Fruit fly (Drosophila melanogaster) whole organism, embryonic: Measurements from ENCODE around the gene CG45002.

Experiments used
- Antp ChIP-seq: fragments of 200-800 bp; sonication (Bioruptor generic); optimal IDR thresholded peaks from 3 replicates; lab custom pipeline; 2016; ENCODE audit warnings: missing biosample characterization, missing genetic modification characterization
- B-H1 ChIP-seq: fragments of 200-800 bp; sonication (Bioruptor generic); IDR thresholded peaks from 3 replicates; pipeline ENCODE4 v1.3.6; 2022; ENCODE audit warnings: missing biosample characterization, missing genetic modification characterization
- Blimp-1 ChIP-seq: fragments of 200-800 bp; sonication (Bioruptor generic); optimal IDR thresholded peaks from 3 replicates; lab custom pipeline; 2018; ENCODE audit warnings: missing biosample characterization, missing genetic modification characterization, mild to moderate bottlenecking, moderate library complexity, missing genetic modification reagents
- CG1024 ChIP-seq: fragments of 200-800 bp; sonication (Bioruptor generic); IDR thresholded peaks from 2 replicates; pipeline ENCODE4 v1.3.6; 2022; ENCODE audit warnings: missing biosample characterization, missing genetic modification characterization
- CG10274 ChIP-seq: fragments of 200-800 bp; sonication (Bioruptor generic); optimal IDR thresholded peaks from 3 replicates; lab custom pipeline; 2017; ENCODE audit warnings: missing biosample characterization, mild to moderate bottlenecking, missing genetic modification characterization
- CG11695 ChIP-seq: fragments of 200-800 bp; sonication (Bioruptor generic); IDR thresholded peaks from 3 replicates; pipeline ENCODE4 v1.3.6; 2022; ENCODE audit warnings: missing biosample characterization, missing genetic modification characterization
- CG12236 ChIP-seq: fragments of 200-800 bp; sonication (Bioruptor generic); optimal IDR thresholded peaks from 2 replicates; lab custom pipeline; 2016; ENCODE audit warnings: missing biosample characterization, missing genetic modification characterization
- CG14710 ChIP-seq: fragments of 200-800 bp; sonication (Bioruptor generic); optimal IDR thresholded peaks from 3 replicates; lab custom pipeline; 2019; ENCODE audit warnings: missing biosample characterization, mild to moderate bottlenecking, missing genetic modification characterization, moderate library complexity
- CG15696 ChIP-seq: fragments of 200-800 bp; sonication (Bioruptor generic); optimal IDR thresholded peaks from 2 replicates; lab custom pipeline; 2019; ENCODE audit warnings: missing biosample characterization, mild to moderate bottlenecking, missing genetic modification characterization, moderate library complexity
- CG16813 ChIP-seq: fragments of 200-800 bp; sonication (Bioruptor generic); IDR thresholded peaks from 3 replicates; pipeline ENCODE4 v1.3.6; 2022; ENCODE audit warnings: missing biosample characterization, missing genetic modification characterization; ENCODE audit not compliant: partially characterized antibody
- CG17359 ChIP-seq: fragments of 200-800 bp; sonication (Bioruptor generic); optimal IDR thresholded peaks from 3 replicates; lab custom pipeline; 2018; ENCODE audit warnings: missing biosample characterization, mild to moderate bottlenecking, missing genetic modification characterization, moderate library complexity
- CG17802 ChIP-seq: fragments of 200-800 bp; sonication (Bioruptor generic); optimal IDR thresholded peaks from 2 replicates; lab custom pipeline; 2018; ENCODE audit warnings: missing biosample characterization, mild to moderate bottlenecking, missing genetic modification characterization, moderate library complexity
- CG18476 ChIP-seq: fragments of 200-800 bp; sonication (Bioruptor generic); optimal IDR thresholded peaks from 2 replicates; lab custom pipeline; 2016; ENCODE audit warnings: missing biosample characterization, mild to moderate bottlenecking, missing genetic modification characterization
- CG18599 ChIP-seq: fragments of 200-800 bp; sonication (Bioruptor generic); optimal IDR thresholded peaks from 3 replicates; lab custom pipeline; 2017; ENCODE audit warnings: missing biosample characterization, missing genetic modification characterization, mild to moderate bottlenecking, moderate library complexity, missing genetic modification reagents
- CG2889 ChIP-seq: fragments of 200-800 bp; sonication (Bioruptor generic); IDR thresholded peaks from 3 replicates; pipeline ENCODE4 v1.3.6; 2022; ENCODE audit warnings: missing biosample characterization, missing genetic modification characterization
- CG30403 ChIP-seq: fragments of 200-800 bp; sonication (Bioruptor generic); optimal IDR thresholded peaks from 3 replicates; lab custom pipeline; 2016; ENCODE audit warnings: missing biosample characterization, missing genetic modification characterization
- CG30431 ChIP-seq: fragments of 200-800 bp; sonication (Bioruptor generic); optimal IDR thresholded peaks from 2 replicates; lab custom pipeline; 2017; ENCODE audit warnings: missing biosample characterization, missing genetic modification characterization
- CG31224 ChIP-seq: fragments of 200-800 bp; sonication (Bioruptor generic); IDR thresholded peaks from 2 replicates; pipeline ENCODE4 v1.3.6; 2022; ENCODE audit warnings: missing biosample characterization, missing genetic modification characterization
- CG6654 ChIP-seq: fragments of 200-800 bp; sonication (Bioruptor generic); optimal IDR thresholded peaks from 2 replicates; lab custom pipeline; 2017; ENCODE audit warnings: missing biosample characterization, mild to moderate bottlenecking, missing genetic modification characterization
- CG7271 ChIP-seq: fragments of 200-800 bp; sonication (Bioruptor generic); optimal IDR thresholded peaks from 2 replicates; lab custom pipeline; 2018; ENCODE audit warnings: missing biosample characterization, mild to moderate bottlenecking, missing genetic modification characterization, moderate library complexity
- CG7372 ChIP-seq: fragments of 200-800 bp; sonication (Bioruptor generic); IDR thresholded peaks from 2 replicates; pipeline ENCODE4 v1.3.6; 2022; ENCODE audit warnings: missing biosample characterization, missing genetic modification characterization
- Dp ChIP-seq: fragments of 200-800 bp; sonication (Bioruptor generic); optimal IDR thresholded peaks from 2 replicates; lab custom pipeline; 2018; ENCODE audit warnings: missing biosample characterization, mild to moderate bottlenecking, missing genetic modification characterization, moderate library complexity
- Gsc ChIP-seq: fragments of 200-800 bp; sonication (Bioruptor generic); IDR thresholded peaks from 2 replicates; pipeline ENCODE4 v1.3.6; 2022; ENCODE audit warnings: missing biosample characterization, missing genetic modification characterization
- MTF-1 ChIP-seq: fragments of 200-800 bp; sonication (Bioruptor generic); optimal IDR thresholded peaks from 2 replicates; lab custom pipeline; 2018; ENCODE audit warnings: missing biosample characterization, mild to moderate bottlenecking, missing genetic modification characterization, borderline replicate concordance
- NfI ChIP-seq: fragments of 200-800 bp; sonication (Bioruptor generic); optimal IDR thresholded peaks from 3 replicates; lab custom pipeline; 2018; ENCODE audit warnings: missing biosample characterization, mild to moderate bottlenecking, missing genetic modification characterization, moderate library complexity
- PHDP ChIP-seq: fragments of 200-800 bp; sonication (Bioruptor generic); optimal IDR thresholded peaks from 3 replicates; lab custom pipeline; 2018; ENCODE audit warnings: missing biosample characterization, mild to moderate bottlenecking, missing genetic modification characterization, moderate library complexity
- Pdp1 ChIP-seq, 2 experiments: fragments of 200-800 bp; sonication (Bioruptor generic); optimal IDR thresholded peaks; 3 replicates each; lab custom pipeline; 2016; ENCODE audit warnings: missing biosample characterization in 2 of 2, missing genetic modification characterization in 2 of 2, mild to moderate bottlenecking in 1 of 2, moderate library complexity in 1 of 2
- Sry-δ ChIP-seq: fragments of 200-800 bp; sonication (Bioruptor generic); optimal IDR thresholded peaks from 2 replicates; lab custom pipeline; 2016; ENCODE audit warnings: missing biosample characterization, missing genetic modification characterization
- al ChIP-seq: fragments of 200-800 bp; sonication (Bioruptor generic); IDR thresholded peaks from 2 replicates; pipeline ENCODE4 v1.3.6; 2022; ENCODE audit warnings: missing biosample characterization, missing genetic modification characterization
- ap ChIP-seq: fragments of 200-800 bp; sonication (Bioruptor generic); IDR thresholded peaks from 2 replicates; pipeline ENCODE4 v1.3.6; 2022; ENCODE audit warnings: missing biosample characterization, missing genetic modification characterization
- bab2 ChIP-seq: fragments of 200-800 bp; sonication (Bioruptor generic); optimal IDR thresholded peaks from 2 replicates; lab custom pipeline; 2016; ENCODE audit warnings: missing biosample characterization, missing genetic modification characterization
- emc ChIP-seq: fragments of 200-800 bp; sonication (Bioruptor generic); optimal IDR thresholded peaks from 2 replicates; lab custom pipeline; 2016; ENCODE audit warnings: missing biosample characterization, missing genetic modification characterization
- eve ChIP-seq, 2 experiments: fragments of >200 bp; optimal IDR thresholded peaks; 2 replicates each; lab custom pipeline; 2017; ENCODE audit warnings: missing biosample characterization in 2 of 2, missing genetic modification characterization in 2 of 2
- ewg ChIP-seq: fragments of 200-800 bp; sonication (Bioruptor generic); optimal IDR thresholded peaks from 3 replicates; lab custom pipeline; 2017; ENCODE audit warnings: mild to moderate bottlenecking, missing biosample characterization, missing genetic modification reagents, missing genetic modification characterization
- exex ChIP-seq: fragments of 200-800 bp; sonication (Bioruptor generic); optimal IDR thresholded peaks from 4 replicates; lab custom pipeline; 2018; ENCODE audit warnings: missing biosample characterization, mild to moderate bottlenecking, missing genetic modification characterization, moderate library complexity
- eyg ChIP-seq: fragments of 200-800 bp; sonication (Bioruptor generic); optimal IDR thresholded peaks from 3 replicates; lab custom pipeline; 2016; ENCODE audit warnings: missing biosample characterization, missing genetic modification characterization
- gfzf ChIP-seq: fragments of 200-800 bp; sonication (Bioruptor generic); optimal IDR thresholded peaks from 2 replicates; lab custom pipeline; 2016; ENCODE audit warnings: missing biosample characterization, mild to moderate bottlenecking, missing genetic modification characterization, moderate library complexity
- ham ChIP-seq: fragments of 200-800 bp; sonication (Bioruptor generic); IDR thresholded peaks from 2 replicates; pipeline ENCODE4 v1.3.6; 2022; ENCODE audit warnings: missing biosample characterization, missing genetic modification characterization
- hbn ChIP-seq: fragments of 200-800 bp; sonication (Bioruptor generic); IDR thresholded peaks from 2 replicates; pipeline ENCODE4 v1.3.6; 2022; ENCODE audit warnings: missing biosample characterization, missing genetic modification characterization; ENCODE audit not compliant: partially characterized antibody
- knrl ChIP-seq: fragments of 200-800 bp; sonication (Bioruptor generic); IDR thresholded peaks from 3 replicates; pipeline ENCODE4 v1.3.6; 2022; ENCODE audit warnings: missing biosample characterization, missing genetic modification characterization; ENCODE audit not compliant: partially characterized antibody
- lbe ChIP-seq: fragments of 200-800 bp; sonication (Bioruptor generic); optimal IDR thresholded peaks from 2 replicates; lab custom pipeline; 2016; ENCODE audit warnings: missing biosample characterization, mild to moderate bottlenecking, missing genetic modification characterization
- nom ChIP-seq: fragments of 200-800 bp; sonication (Bioruptor generic); optimal IDR thresholded peaks from 2 replicates; lab custom pipeline; 2017; ENCODE audit warnings: missing biosample characterization, missing genetic modification characterization, mild to moderate bottlenecking, moderate library complexity, missing genetic modification reagents
- pan ChIP-seq, 4 experiments: fragments of >200 bp in 3 of 4; fragments of 200-800 bp in 1 of 4; sonication (Bioruptor generic) in 1 of 4; optimal IDR thresholded peaks in 3 of 4; IDR thresholded peaks in 1 of 4; 2 replicates each; pipeline versions ENCODE4 v1.3.6 to Lab custom; 2017 to 2022; ENCODE audit warnings: missing biosample characterization in 2 of 4, missing genetic modification characterization in 2 of 4, mixed read lengths in 1 of 4
- phol ChIP-seq: fragments of 200-800 bp; sonication (Bioruptor generic); optimal IDR thresholded peaks from 3 replicates; lab custom pipeline; 2018; ENCODE audit warnings: missing biosample characterization, mild to moderate bottlenecking, missing genetic modification characterization, moderate library complexity
- ro ChIP-seq: fragments of 200-800 bp; sonication (Bioruptor generic); IDR thresholded peaks from 2 replicates; pipeline ENCODE4 v1.3.6; 2022; ENCODE audit warnings: missing biosample characterization, missing genetic modification characterization
- schlank ChIP-seq: fragments of 200-800 bp; sonication (Bioruptor generic); optimal IDR thresholded peaks from 2 replicates; lab custom pipeline; 2018; ENCODE audit warnings: missing biosample characterization, mild to moderate bottlenecking, missing genetic modification characterization
- tap ChIP-seq: fragments of 200-800 bp; optimal IDR thresholded peaks from 3 replicates; lab custom pipeline; 2019; ENCODE audit warnings: missing biosample characterization, mild to moderate bottlenecking, missing genetic modification characterization, moderate library complexity
- tna ChIP-seq: fragments of 200-800 bp; sonication (Bioruptor generic); IDR thresholded peaks from 2 replicates; pipeline ENCODE4 v1.3.6; 2022; ENCODE audit warnings: missing biosample characterization, missing genetic modification characterization; ENCODE audit not compliant: partially characterized antibody
- ttk ChIP-seq: fragments of 200-800 bp; sonication (Bioruptor generic); IDR thresholded peaks from 2 replicates; pipeline ENCODE4 v2.1.2; 2022; ENCODE audit warnings: missing biosample characterization, missing genetic modification characterization
- zf30C ChIP-seq: fragments of 200-800 bp; sonication (Bioruptor generic); optimal IDR thresholded peaks from 3 replicates; lab custom pipeline; 2018; ENCODE audit warnings: missing biosample characterization, mild to moderate bottlenecking, missing genetic modification characterization

Gene CG45002

dm6 chrX:16967415-16967814, 99.1 kb downstream of the CG45002 start (continued):
- TF ChIP-seq emc (GFP tag; lab: Kevin White, UChicago) (no peak), CG1024 (GFP tag; lab: Robert Waterston, UW) (peak; percentile 58), eve (GFP tag; optimal IDR thresholded peaks at IDR 0.05; lab: Kevin White, UChicago) (no peak), eyg (GFP tag; lab: Kevin White, UChicago) (no peak), Pdp1 (GFP tag; optimal IDR thresholded peaks at IDR 0.05; lab: Kevin White, UChicago) (peak; percentile 32 to 48), lbe (GFP tag; lab: Kevin White, UChicago) (no peak), ham (no peak), CG30431 (GFP tag; lab: Kevin White, UChicago) (peak; percentile 42), CG10274 (GFP tag; lab: Kevin White, UChicago) (no peak), CG17802 (no peak), PHDP (no peak), ro (GFP tag; lab: Robert Waterston, UW) (no peak), phol (tag; lab: Kevin White, UChicago) (peak; percentile 42), CG31224 (GFP tag; lab: Robert Waterston, UW) (no peak), ewg (GFP tag; lab: Kevin White, UChicago) (no peak), ttk (GFP tag; lab: Robert Waterston, UW) (no peak), Dp (GFP tag; lab: Kevin White, UChicago) (no peak), Blimp-1 (GFP tag; lab: Kevin White, UChicago) (no peak), MTF-1 (GFP tag; lab: Kevin White, UChicago) (peak; percentile 61), Sry-δ (GFP tag; lab: Kevin White, UChicago) (peak; percentile 27), CG16813 (GFP tag; lab: Robert Waterston, UW) (peak; percentile 41; the same call in 1 of the 3 replicates), gfzf (no peak), CG17359 (peak; percentile 8), NfI (GFP tag; lab: Kevin White, UChicago) (no peak), hbn (no peak), CG14710 (tag; lab: Kevin White, UChicago) (peak; percentile 41), CG7372 (GFP tag; lab: Robert Waterston, UW) (peak; percentile 35; the same call in 1 of the 2 replicates), pan (optimal IDR thresholded peaks at IDR 0.05; lab: Kevin White, UChicago) (no peak), pan (GFP tag; optimal IDR thresholded peaks at IDR 0.05 in 1 of 2, IDR thresholded peaks at IDR 0.05 in 1 of 2) (peak in 1 of 2 experiments; percentile 51), tna (no peak), CG30403 (GFP tag; lab: Kevin White, UChicago) (no peak), CG7271 (tag; lab: Kevin White, UChicago) (no peak), Antp (peak; percentile 47), al (no peak), knrl (no peak), Gsc (no peak), CG2889 (no peak), CG15696 (tag; lab: Kevin White, UChicago) (peak; percentile 81), zf30C (GFP tag; lab: Kevin White, UChicago) (no peak), CG12236 (GFP tag; lab: Kevin White, UChicago) (no peak), CG11695 (GFP tag; lab: Robert Waterston, UW) (no peak), bab2 (GFP tag; lab: Kevin White, UChicago) (peak; percentile 5), nom (peak; percentile 59), tap (tag; lab: Kevin White, UChicago) (no peak), ap (GFP tag; lab: Robert Waterston, UW) (no peak), CG18599 (GFP tag; lab: Kevin White, UChicago) (no peak), CG6654 (GFP tag; lab: Kevin White, UChicago) (no peak), exex (no peak), B-H1 (GFP tag; lab: Robert Waterston, UW) (no peak), schlank (tag; lab: Kevin White, UChicago) (no peak), CG18476 (GFP tag; lab: Kevin White, UChicago) (no peak)
